Fruit fly (Drosophila melanogaster): ENCODE measurements around the gene Galphaf.
A peak's percentile ranks its signal among the peaks of the same experiment; 100 is the strongest.

The Galphaf gene

DNA sequence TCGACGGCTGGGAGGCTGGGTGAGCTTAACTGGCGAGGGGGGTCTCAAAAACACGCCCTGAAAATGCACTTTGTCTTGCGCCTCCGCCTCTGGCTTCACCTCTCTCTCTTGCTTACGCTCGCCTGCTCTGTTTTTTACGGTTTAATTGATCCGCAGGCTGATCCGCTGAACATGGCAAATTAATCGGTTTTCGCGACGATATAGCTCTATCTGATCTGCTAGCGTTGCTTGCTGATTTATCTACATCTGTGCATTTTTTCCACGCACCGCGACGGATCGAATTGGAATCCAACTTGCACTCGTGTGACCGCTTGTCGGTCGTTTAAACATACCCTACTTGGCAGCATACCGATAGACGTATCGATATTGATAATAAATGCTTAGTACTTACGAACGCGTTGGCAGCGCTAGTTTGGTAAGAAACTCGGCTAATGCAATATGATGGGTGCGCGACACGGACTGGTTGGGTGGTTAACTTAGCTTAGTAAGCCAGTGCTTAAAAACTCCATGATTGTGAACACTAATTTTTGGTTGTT, 20.1 kb downstream of the Galphaf start, which contains the start of gene Abl (continued):
- TF ChIP-seq jumu (GFP tag; optimal IDR thresholded peaks at IDR 0.05) (peak; percentile 84), disco-r (GFP tag; optimal IDR thresholded peaks at IDR 0.05) (peak; percentile 16), D19B (GFP tag; optimal IDR thresholded peaks at IDR 0.05) (no peak), CG8089 (GFP tag; optimal IDR thresholded peaks at IDR 0.05) (peak; percentile 39), seq (GFP tag; IDR thresholded peaks at IDR 0.05) (peak; percentile 53; the same call in 1 of the 2 replicates), HmgD (GFP tag; optimal IDR thresholded peaks at IDR 0.05) (peak; percentile 97), vfl (GFP tag; optimal IDR thresholded peaks at IDR 0.05) (peak; percentile 89), unpg (GFP tag; optimal IDR thresholded peaks at IDR 0.05) (peak; percentile 31), CG15601 (tag; optimal IDR thresholded peaks at IDR 0.05) (peak; percentile 80), CG12071 (GFP tag; optimal IDR thresholded peaks at IDR 0.05) (peak; percentile 33), run (tag; optimal IDR thresholded peaks at IDR 0.05) (peak; percentile 26), Eip74EF (GFP tag; optimal IDR thresholded peaks at IDR 0.05) (peak in 1 of 2 experiments; percentile 32), CG8281 (tag; optimal IDR thresholded peaks at IDR 0.05) (no peak), caup (GFP tag; optimal IDR thresholded peaks at IDR 0.05; ENCODE audit: severe bottlenecking) (peak; percentile 66), CG9609 (GFP tag; optimal IDR thresholded peaks at IDR 0.05) (peak; percentile 67), CG32772 (GFP tag; IDR thresholded peaks at IDR 0.05) (no peak), CG43689 (GFP tag; IDR thresholded peaks at IDR 0.05) (no peak), Dll (GFP tag; IDR thresholded peaks at IDR 0.05; ENCODE audit: partially characterized antibody) (peak; percentile 81), CG10431 (GFP tag; optimal IDR thresholded peaks at IDR 0.05) (no peak), nom (GFP tag; optimal IDR thresholded peaks at IDR 0.05) (peak; percentile 70), CG2120 (GFP tag; optimal IDR thresholded peaks at IDR 0.05) (peak; percentile 92), CG10462 (GFP tag; optimal IDR thresholded peaks at IDR 0.05) (peak; percentile 1), amos (GFP tag; IDR thresholded peaks at IDR 0.05; ENCODE audit: partially characterized antibody) (peak; percentile 91), CG13123 (GFP tag; optimal IDR thresholded peaks at IDR 0.05) (peak; percentile 70), CG12659 (GFP tag; optimal IDR thresholded peaks at IDR 0.05) (peak; percentile 91), klu (GFP tag; IDR thresholded peaks at IDR 0.05) (peak; percentile 54; the same call in 1 of the 2 replicates), Abd-B (GFP tag; optimal IDR thresholded peaks at IDR 0.05) (peak; percentile 85), HLH4C (GFP tag; IDR thresholded peaks at IDR 0.05; ENCODE audit: partially characterized antibody) (peak; percentile 62; the same call in 2 of the 3 replicates), CG9876 (GFP tag; optimal IDR thresholded peaks at IDR 0.05) (peak; percentile 82), C15 (GFP tag; IDR thresholded peaks at IDR 0.05) (no peak), CG12155 (GFP tag; optimal IDR thresholded peaks at IDR 0.05) (peak; percentile 78), gt (GFP tag; IDR thresholded peaks at IDR 0.05) (no peak), crp (GFP tag; optimal IDR thresholded peaks at IDR 0.05) (peak in 1 of 2 experiments; percentile 50), Lim3 (GFP tag; IDR thresholded peaks at IDR 0.05) (no peak), Sin3A (optimal IDR thresholded peaks at IDR 0.05) (peak; percentile 74), Atf-2 (GFP tag; optimal IDR thresholded peaks at IDR 0.05) (peak; percentile 49), HLH54F (GFP tag; optimal IDR thresholded peaks at IDR 0.05) (peak; percentile 85), Myb (GFP tag; optimal IDR thresholded peaks at IDR 0.05) (peak; percentile 97), grau (tag; optimal IDR thresholded peaks at IDR 0.05) (peak; percentile 56), sisA (GFP tag; IDR thresholded peaks at IDR 0.05) (peak; percentile 34; the same call in 1 of the 2 replicates), Lpt (GFP tag; optimal IDR thresholded peaks at IDR 0.05) (no peak), slbo (GFP tag; IDR thresholded peaks at IDR 0.05) (peak; percentile 77), CG4730 (GFP tag; IDR thresholded peaks at IDR 0.05) (no peak), Chrac-16 (GFP tag; optimal IDR thresholded peaks at IDR 0.05) (peak; percentile 61), CG9215 (GFP tag; IDR thresholded peaks at IDR 0.05) (no peak), CG4617 (GFP tag; optimal IDR thresholded peaks at IDR 0.05; ENCODE audit: borderline replicate concordance) (peak; percentile 83), CG12104 (GFP tag; optimal IDR thresholded peaks at IDR 0.05) (peak; percentile 11), Camta (GFP tag; optimal IDR thresholded peaks at IDR 0.05) (peak; percentile 53), tin (GFP tag; optimal IDR thresholded peaks at IDR 0.05) (peak; percentile 62), CG10147 (GFP tag; optimal IDR thresholded peaks at IDR 0.05) (peak; percentile 51)

Data from whole organism, embryonic.